Worm (Caenorhabditis elegans) whole organism, mixed stage, embryonic: ENCODE results near the gene F59E12.17.

ENCODE experiments used
- ces-1 ChIP-seq: fragments of 150-350 bp; optimal IDR thresholded peaks from 2 replicates; lab custom pipeline; 2014; ENCODE audit warnings: missing biosample characterization, missing genetic modification reagents, missing genetic modification characterization
- elt-1 ChIP-seq: sonication (generic microtip); optimal IDR thresholded peaks from 2 replicates; lab custom pipeline; 2017; ENCODE audit warnings: missing genetic modification characterization, mild to moderate bottlenecking, missing compliant biosample characterization, antibody characterized with exemption, moderate library complexity, borderline replicate concordance; ENCODE audit not compliant: insufficient read depth
- hlh-1 ChIP-seq: fragments of 150-350 bp; optimal IDR thresholded peaks from 2 replicates; lab custom pipeline; 2014; ENCODE audit warnings: missing biosample characterization, missing genetic modification reagents, missing genetic modification characterization
- mls-2 ChIP-seq: sonication (generic microtip); optimal IDR thresholded peaks from 2 replicates; lab custom pipeline; 2016; ENCODE audit warnings: mild to moderate bottlenecking, missing genetic modification characterization, moderate library complexity, missing compliant biosample characterization
- nhr-12 ChIP-seq: fragments of 150-350 bp; optimal IDR thresholded peaks from 2 replicates; lab custom pipeline; 2014; ENCODE audit warnings: missing biosample characterization, missing genetic modification characterization
- nhr-76 ChIP-seq: sonication (generic microtip); optimal IDR thresholded peaks from 2 replicates; lab custom pipeline; 2017; ENCODE audit warnings: missing biosample characterization, missing genetic modification characterization
- pha-4 ChIP-seq: fragments of 150-350 bp; optimal IDR thresholded peaks from 2 replicates; lab custom pipeline; 2018; ENCODE audit warnings: missing biosample characterization, missing genetic modification reagents, missing genetic modification characterization
- unc-62 ChIP-seq: fragments of 150-350 bp; optimal IDR thresholded peaks from 2 replicates; lab custom pipeline; 2014; ENCODE audit warnings: missing biosample characterization, missing genetic modification reagents, missing genetic modification characterization
- ztf-11 ChIP-seq: fragments of 150-350 bp; optimal IDR thresholded peaks from 2 replicates; lab custom pipeline; 2014; ENCODE audit warnings: missing biosample characterization, missing genetic modification characterization

DNA sequence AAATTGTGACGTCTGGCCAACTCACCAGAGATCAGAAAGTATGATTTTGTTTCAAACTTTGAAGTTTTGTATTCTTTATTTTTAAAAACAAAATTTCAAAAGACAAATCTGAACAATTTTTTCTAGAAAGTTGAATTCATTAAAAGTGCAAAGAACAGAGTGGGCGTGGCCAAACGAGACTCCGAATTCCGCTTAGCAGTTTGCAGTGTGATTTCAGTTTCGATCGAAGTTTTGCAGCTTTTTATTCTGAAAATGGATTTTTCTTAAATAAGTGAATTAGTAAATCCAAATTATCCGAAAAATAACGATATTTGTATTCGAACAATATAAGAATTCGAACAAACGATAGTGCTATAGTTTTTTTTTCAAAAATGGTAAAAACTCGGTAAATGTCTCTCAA is 15.8 kb downstream of the F59E12.17 start:
- no peak for TF ChIP-seq elt-1
- no peak for TF ChIP-seq hlh-1 (tag; lab: Kevin White, UChicago)
- TF ChIP-seq nhr-12 (tag; lab: Kevin White, UChicago): no peak
- TF ChIP-seq nhr-76 (tag; lab: Kevin White, UChicago): no peak
- no peak for TF ChIP-seq ztf-11
- no peak for TF ChIP-seq pha-4 (tag; lab: Kevin White, UChicago)
- TF ChIP-seq mls-2 (tag; lab: Kevin White, UChicago): no peak
- TF ChIP-seq unc-62: no peak
- no peak for TF ChIP-seq ces-1 (GFP tag; lab: Kevin White, UChicago)
